Fruit fly (Drosophila melanogaster): Measurements from ENCODE around the gene Aatf.

Gene Aatf

DNA sequence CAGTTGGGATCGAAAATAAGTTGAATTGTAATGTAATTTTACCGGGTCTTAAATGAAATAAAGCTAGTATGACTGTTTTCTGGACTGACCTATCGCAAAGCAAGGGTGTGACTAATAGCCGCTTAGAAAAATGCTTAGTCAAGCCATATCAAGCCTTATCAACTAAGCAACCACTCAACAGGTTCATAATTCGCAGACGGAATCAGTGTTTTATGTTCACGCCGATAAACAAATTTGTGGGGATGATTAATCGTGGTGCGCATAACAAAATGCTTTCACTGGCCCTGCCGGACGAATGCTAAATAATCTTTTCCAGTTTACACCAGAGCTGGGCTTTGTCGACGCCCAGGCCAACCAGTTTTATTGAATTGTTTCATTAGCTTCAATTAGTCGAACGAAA is 34.5 kb upstream of the Aatf start:
- TF ChIP-seq CG11617 (GFP tag; optimal IDR thresholded peaks at IDR 0.05): no peak
- peak; percentile 81 for TF ChIP-seq kay (GFP tag; ENCODE audit: borderline replicate concordance)
- no peak for TF ChIP-seq ovo (GFP tag; optimal IDR thresholded peaks at IDR 0.05)
- peak in 1 of 2 experiments; percentile 38 for TF ChIP-seq cnc (optimal IDR thresholded peaks at IDR 0.05)
- TF ChIP-seq CG5204 (GFP tag; optimal IDR thresholded peaks at IDR 0.05): no peak
- no peak for TF ChIP-seq CG7045 (GFP tag; optimal IDR thresholded peaks at IDR 0.05)
- TF ChIP-seq CG7101 (tag; optimal IDR thresholded peaks at IDR 0.05): no peak
- no peak for TF ChIP-seq cic (GFP tag; optimal IDR thresholded peaks at IDR 0.05)
- no peak for TF ChIP-seq Hr96 (GFP tag; optimal IDR thresholded peaks at IDR 0.05)
- peak; percentile 73 for TF ChIP-seq tj (GFP tag; optimal IDR thresholded peaks at IDR 0.05)
- no peak for TF ChIP-seq toe (GFP tag; optimal IDR thresholded peaks at IDR 0.05)

DNA sequence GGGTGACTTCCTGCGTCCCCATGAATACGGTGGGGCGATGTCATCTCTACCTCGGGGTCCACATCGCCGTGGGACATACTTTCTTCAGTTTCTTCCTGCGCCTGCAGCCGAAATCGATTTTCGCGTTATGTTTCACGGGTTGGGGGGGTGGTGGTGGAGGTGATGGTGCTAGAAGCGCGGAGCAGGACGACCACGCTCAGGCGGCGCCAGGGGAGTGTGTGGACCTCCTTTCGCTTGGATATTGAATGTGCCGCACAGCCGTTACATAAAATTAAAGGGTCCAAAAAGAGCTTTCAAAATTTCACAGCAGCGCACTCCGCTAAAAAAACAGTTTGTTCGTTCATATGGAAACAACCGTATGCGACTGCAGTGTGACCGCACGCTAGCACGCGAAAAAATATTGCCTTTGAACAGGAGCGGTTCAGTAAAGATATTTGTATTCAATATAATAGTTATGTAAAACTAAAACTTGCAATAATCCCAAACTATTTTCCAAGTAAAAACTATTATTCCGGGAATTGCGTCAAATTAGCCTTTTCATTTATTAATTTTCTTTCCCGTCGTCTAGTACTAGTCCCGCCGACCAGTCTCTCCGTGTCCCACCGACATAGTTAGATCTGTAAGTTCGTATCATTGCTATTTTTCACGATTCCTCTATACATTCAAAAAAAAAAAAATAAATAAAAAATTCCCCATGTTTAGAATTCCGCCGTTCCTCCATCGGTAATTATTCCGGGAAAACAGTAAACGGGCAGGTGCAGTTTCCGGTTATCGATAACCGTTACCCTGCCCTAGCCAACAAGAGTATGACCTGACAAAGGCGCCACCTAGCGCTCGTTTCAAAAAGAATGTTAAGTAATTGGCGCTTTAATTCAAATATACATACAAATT is 33.2 kb upstream of the Aatf start, which contains the start of gene Nhe3:
TSS of gene Nhe3 (minus strand) at position 373 of the 891 bp plus-strand sequence.
- TF ChIP-seq ovo (GFP tag; optimal IDR thresholded peaks at IDR 0.05): peak; percentile 85
- TF ChIP-seq toe (GFP tag; optimal IDR thresholded peaks at IDR 0.05): no peak
- peak; percentile 75 for TF ChIP-seq CG12768 (GFP tag; optimal IDR thresholded peaks at IDR 0.05)
- peak; percentile 60 for TF ChIP-seq bab1 (GFP tag; optimal IDR thresholded peaks at IDR 0.05)
- TF ChIP-seq Hr96 (GFP tag; optimal IDR thresholded peaks at IDR 0.05): peak; percentile 73
- peak; percentile 59 for TF ChIP-seq CG1620 (GFP tag; optimal IDR thresholded peaks at IDR 0.05)
- peak; percentile 73 for TF ChIP-seq CG7101 (tag; optimal IDR thresholded peaks at IDR 0.05)
- TF ChIP-seq cnc (optimal IDR thresholded peaks at IDR 0.05): no peak
- peak; percentile 49 for TF ChIP-seq tj (GFP tag; optimal IDR thresholded peaks at IDR 0.05)
- TF ChIP-seq CG5204 (GFP tag; optimal IDR thresholded peaks at IDR 0.05): peak; percentile 81
- TF ChIP-seq Mnt (GFP tag; optimal IDR thresholded peaks at IDR 0.05): peak; percentile 86
- peak; percentile 34 for TF ChIP-seq cic (GFP tag; optimal IDR thresholded peaks at IDR 0.05)
- TF ChIP-seq CG11617 (GFP tag; optimal IDR thresholded peaks at IDR 0.05): peak; percentile 83
- peak; percentile 46 for TF ChIP-seq CG33017 (tag; optimal IDR thresholded peaks at IDR 0.05)
- peak; percentile 68 for TF ChIP-seq CG7045 (GFP tag; optimal IDR thresholded peaks at IDR 0.05)
- TF ChIP-seq Crg-1 (GFP tag; optimal IDR thresholded peaks at IDR 0.05): peak; percentile 48
- TF ChIP-seq Clk (GFP tag; optimal IDR thresholded peaks at IDR 0.05): peak; percentile 58
- peak; percentile 60 for TF ChIP-seq CG14711 (tag; optimal IDR thresholded peaks at IDR 0.05)
- peak; percentile 67 for TF ChIP-seq pad (GFP tag; optimal IDR thresholded peaks at IDR 0.05)
- no peak for TF ChIP-seq kay (GFP tag; ENCODE audit: borderline replicate concordance)

DNA sequence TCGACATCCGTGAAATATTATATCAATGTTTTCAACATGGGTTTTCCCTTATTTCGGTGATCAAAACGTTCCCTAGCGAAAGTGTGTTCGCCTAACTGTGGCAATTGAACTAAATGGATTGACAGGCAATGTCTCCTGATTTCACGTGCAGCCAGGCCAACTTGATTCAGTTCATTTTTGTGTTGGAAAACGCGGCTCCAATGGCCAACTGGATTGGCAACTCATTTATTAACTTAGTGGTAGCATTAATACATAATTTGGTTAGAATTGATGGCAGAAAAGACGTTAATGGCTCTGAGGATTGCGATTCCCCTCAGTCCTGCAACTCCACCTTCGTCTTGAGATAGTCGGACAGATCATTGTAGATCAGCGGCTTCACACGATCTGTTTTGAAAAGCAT is 30.8 kb upstream of the Aatf start, which contains the start of gene CG11327:
TSS of gene CG11327 (minus strand) at position 101 of the 400 bp plus-strand sequence.
- TF ChIP-seq CG5204 (GFP tag; optimal IDR thresholded peaks at IDR 0.05) (no peak), CG14711 (tag; optimal IDR thresholded peaks at IDR 0.05) (no peak), cic (GFP tag; optimal IDR thresholded peaks at IDR 0.05) (no peak), CG7045 (GFP tag; optimal IDR thresholded peaks at IDR 0.05) (no peak), pad (GFP tag; optimal IDR thresholded peaks at IDR 0.05) (no peak), CG11617 (GFP tag; optimal IDR thresholded peaks at IDR 0.05) (no peak), Crg-1 (GFP tag; optimal IDR thresholded peaks at IDR 0.05) (no peak), CG1620 (GFP tag; optimal IDR thresholded peaks at IDR 0.05) (no peak), toe (GFP tag; optimal IDR thresholded peaks at IDR 0.05) (no peak), Clk (GFP tag; optimal IDR thresholded peaks at IDR 0.05) (no peak), bab1 (GFP tag; optimal IDR thresholded peaks at IDR 0.05) (no peak), ovo (GFP tag; optimal IDR thresholded peaks at IDR 0.05) (no peak), CG12768 (GFP tag; optimal IDR thresholded peaks at IDR 0.05) (no peak), tj (GFP tag; optimal IDR thresholded peaks at IDR 0.05) (no peak), CG7101 (tag; optimal IDR thresholded peaks at IDR 0.05) (no peak), cnc (optimal IDR thresholded peaks at IDR 0.05) (no peak), CG33017 (tag; optimal IDR thresholded peaks at IDR 0.05) (no peak), Hr96 (GFP tag; optimal IDR thresholded peaks at IDR 0.05) (no peak)

- TF ChIP-seq pad (GFP tag; optimal IDR thresholded peaks at IDR 0.05): no peak
Observed at dm6 chr2L:6692048-6692447, 25.4 kb upstream of the Aatf start.

- no peak for TF ChIP-seq cnc (optimal IDR thresholded peaks at IDR 0.05)
- TF ChIP-seq toe (GFP tag; optimal IDR thresholded peaks at IDR 0.05): no peak
- no peak for TF ChIP-seq ovo (GFP tag; optimal IDR thresholded peaks at IDR 0.05)
- no peak for TF ChIP-seq CG1620 (GFP tag; optimal IDR thresholded peaks at IDR 0.05)
- no peak for TF ChIP-seq Mnt (GFP tag; optimal IDR thresholded peaks at IDR 0.05)
- no peak for TF ChIP-seq bab1 (GFP tag; optimal IDR thresholded peaks at IDR 0.05)
- TF ChIP-seq pad (GFP tag; optimal IDR thresholded peaks at IDR 0.05): no peak
- TF ChIP-seq kay (GFP tag; ENCODE audit: borderline replicate concordance): no peak
- TF ChIP-seq Clk (GFP tag; optimal IDR thresholded peaks at IDR 0.05): no peak
- no peak for TF ChIP-seq CG7101 (tag; optimal IDR thresholded peaks at IDR 0.05)
- no peak for TF ChIP-seq CG14711 (tag; optimal IDR thresholded peaks at IDR 0.05)
- TF ChIP-seq Hr96 (GFP tag; optimal IDR thresholded peaks at IDR 0.05): no peak
- TF ChIP-seq CG7045 (GFP tag; optimal IDR thresholded peaks at IDR 0.05): no peak
Observed at dm6 chr2L:6693794-6694254, 23.6 kb upstream of the Aatf start.

DNA sequence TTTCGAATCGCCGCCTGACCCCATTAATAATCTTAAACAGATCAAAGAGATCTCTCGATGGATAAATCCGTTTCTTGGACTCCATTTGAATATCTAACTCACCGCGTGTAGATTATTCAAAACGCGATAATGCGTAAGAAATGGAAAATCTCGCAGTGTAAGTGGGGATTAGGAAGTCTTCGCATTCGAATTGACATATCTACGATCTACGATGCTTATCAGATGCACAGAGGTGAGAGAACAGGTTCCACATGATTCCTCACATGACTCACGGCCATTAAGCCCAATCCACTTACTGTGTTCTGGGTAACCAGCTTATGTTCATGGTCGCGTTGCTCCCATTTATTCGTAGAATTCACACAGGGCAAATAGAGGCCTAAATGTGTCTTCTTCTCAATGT is 21.2 kb upstream of the Aatf start:
- TF ChIP-seq Clk (GFP tag; optimal IDR thresholded peaks at IDR 0.05) (no peak), Hr96 (GFP tag; optimal IDR thresholded peaks at IDR 0.05) (no peak), kay (GFP tag; ENCODE audit: borderline replicate concordance) (no peak), cic (GFP tag; optimal IDR thresholded peaks at IDR 0.05) (no peak), CG5204 (GFP tag; optimal IDR thresholded peaks at IDR 0.05) (no peak), Mnt (GFP tag; optimal IDR thresholded peaks at IDR 0.05) (no peak), toe (GFP tag; optimal IDR thresholded peaks at IDR 0.05) (no peak)
